Worm (Caenorhabditis elegans): ENCODE data around the gene clec-49.

- TF ChIP-seq unc-39 (tag; optimal IDR thresholded peaks at IDR 0.05) = no peak
- TF ChIP-seq nhr-237 (tag; optimal IDR thresholded peaks at IDR 0.05) = no peak
- no peak for TF ChIP-seq ZK546.5 (tag; optimal IDR thresholded peaks at IDR 0.05)
- TF ChIP-seq snpc-4 (tag; optimal IDR thresholded peaks at IDR 0.05) = no peak
- no peak for TF ChIP-seq aly-2 (tag; optimal IDR thresholded peaks at IDR 0.05)
- no peak for TF ChIP-seq elt-3 (tag; optimal IDR thresholded peaks at IDR 0.05)
- TF ChIP-seq nhr-25 (tag; optimal IDR thresholded peaks at IDR 0.05) = no peak
- TF ChIP-seq nhr-77 (tag; optimal IDR thresholded peaks at IDR 0.05) = no peak
- no peak for TF ChIP-seq egl-27 (tag; optimal IDR thresholded peaks at IDR 0.05)
- no peak for TF ChIP-seq ceh-82 (tag; optimal IDR thresholded peaks at IDR 0.05)
- TF ChIP-seq fos-1 (tag; optimal IDR thresholded peaks at IDR 0.05) = no peak
- no peak for TF ChIP-seq jun-1 (tag; optimal IDR thresholded peaks at IDR 0.05)
Observed at ce11 chrV:19755260-19755659, 4.2 kb upstream of the clec-49 start, which contains the start of gene clec-50.

Measured in whole organism, L3 larva.